Worm (Caenorhabditis elegans) whole organism, late embryonic: ENCODE measurements around the gene sgk-1.
"Not testable (repeated sequence)": the region's sequence is repeated elsewhere in the genome, so short reads cannot be mapped to it uniquely, and the experiment has no call there.

ENCODE experiments used
- C38D4.7 ChIP-seq: fragments of 200-800 bp; sonication (Bioruptor generic); optimal IDR thresholded peaks from 2 replicates; lab custom pipeline; 2018; ENCODE audit warnings: mild to moderate bottlenecking, missing genetic modification characterization, moderate library complexity, missing compliant biosample characterization
- F13H6.1 ChIP-seq: sonication (generic microtip); optimal IDR thresholded peaks from 2 replicates; lab custom pipeline; 2016; ENCODE audit warnings: missing genetic modification characterization, missing compliant biosample characterization
- T23F11.4 ChIP-seq: fragments of 200-800 bp; sonication (Bioruptor generic); optimal IDR thresholded peaks from 2 replicates; lab custom pipeline; 2018; ENCODE audit warnings: mild to moderate bottlenecking, missing genetic modification characterization, missing compliant biosample characterization
- ceh-14 ChIP-seq: sonication (generic microtip); optimal IDR thresholded peaks from 2 replicates; lab custom pipeline; 2016; ENCODE audit warnings: missing genotype, missing genetic modification characterization, missing compliant biosample characterization
- ceh-18 ChIP-seq: sonication (generic microtip); optimal IDR thresholded peaks from 2 replicates; lab custom pipeline; 2016; ENCODE audit warnings: missing genetic modification characterization, missing compliant biosample characterization
- ceh-19 ChIP-seq: fragments of 200-800 bp; sonication (Bioruptor generic); optimal IDR thresholded peaks from 2 replicates; lab custom pipeline; 2018; ENCODE audit warnings: mild to moderate bottlenecking, missing genetic modification characterization, missing compliant biosample characterization
- ceh-30 ChIP-seq: fragments of 150-350 bp; optimal IDR thresholded peaks from 2 replicates; lab custom pipeline; 2014; ENCODE audit warnings: missing biosample characterization, missing genetic modification characterization
- ceh-34 ChIP-seq: sonication (generic microtip); optimal IDR thresholded peaks from 2 replicates; lab custom pipeline; 2016; ENCODE audit warnings: mild to moderate bottlenecking, missing genetic modification characterization, missing compliant biosample characterization
- ceh-45 ChIP-seq: fragments of 200-800 bp; sonication (Bioruptor generic); IDR thresholded peaks from 2 replicates; pipeline ENCODE4 v1.3.6; 2022; ENCODE audit warnings: missing genetic modification reagents, missing genetic modification characterization, missing compliant biosample characterization
- ceh-6 ChIP-seq: fragments of 200-800 bp; sonication (Bioruptor generic); optimal IDR thresholded peaks from 2 replicates; lab custom pipeline; 2018; ENCODE audit warnings: mild to moderate bottlenecking, missing genetic modification characterization, missing compliant biosample characterization
- ceh-9 ChIP-seq: sonication (generic microtip); optimal IDR thresholded peaks from 2 replicates; lab custom pipeline; 2016; ENCODE audit warnings: mild to moderate bottlenecking, missing genetic modification characterization, inconsistent platforms, missing compliant biosample characterization
- dve-1 ChIP-seq: sonication (generic microtip); optimal IDR thresholded peaks from 2 replicates; lab custom pipeline; 2017; ENCODE audit warnings: antibody characterized with exemption, mild to moderate bottlenecking, missing genetic modification characterization, missing compliant biosample characterization
- ets-4 ChIP-seq: sonication (generic microtip); optimal IDR thresholded peaks from 2 replicates; lab custom pipeline; 2016; ENCODE audit warnings: missing genetic modification characterization, missing compliant biosample characterization
- fkh-6 ChIP-seq: sonication (generic microtip); optimal IDR thresholded peaks from 2 replicates; lab custom pipeline; 2016; ENCODE audit warnings: missing genetic modification characterization, missing compliant biosample characterization
- hlh-13 ChIP-seq: fragments of 200-800 bp; sonication (Bioruptor generic); optimal IDR thresholded peaks from 2 replicates; lab custom pipeline; 2018; ENCODE audit warnings: mild to moderate bottlenecking, missing genetic modification characterization, missing compliant biosample characterization
- hlh-30 ChIP-seq: sonication (generic microtip); optimal IDR thresholded peaks from 2 replicates; lab custom pipeline; 2017; ENCODE audit warnings: antibody characterized with exemption, missing genetic modification characterization, missing compliant biosample characterization; ENCODE audit not compliant: insufficient read depth
- hlh-6 ChIP-seq: sonication (generic microtip); optimal IDR thresholded peaks from 2 replicates; lab custom pipeline; 2016; ENCODE audit warnings: missing genotype, missing genetic modification characterization, missing compliant biosample characterization
- hlh-8 ChIP-seq: sonication (generic microtip); optimal IDR thresholded peaks from 2 replicates; lab custom pipeline; 2016; ENCODE audit warnings: missing genotype, missing genetic modification characterization, missing compliant biosample characterization
- lim-6 ChIP-seq: sonication (generic microtip); optimal IDR thresholded peaks from 2 replicates; lab custom pipeline; 2016; ENCODE audit warnings: missing genetic modification characterization, missing compliant biosample characterization
- lin-11 ChIP-seq: fragments of 200-800 bp; sonication (Bioruptor generic); optimal IDR thresholded peaks from 2 replicates; lab custom pipeline; 2018; ENCODE audit warnings: mild to moderate bottlenecking, missing genetic modification characterization, missing compliant biosample characterization
- madf-2 ChIP-seq: sonication (generic microtip); optimal IDR thresholded peaks from 2 replicates; lab custom pipeline; 2017; ENCODE audit warnings: missing genetic modification characterization, missing compliant biosample characterization
- mec-3 ChIP-seq: sonication (generic microtip); optimal IDR thresholded peaks from 2 replicates; lab custom pipeline; 2016; ENCODE audit warnings: borderline replicate concordance, missing genetic modification characterization, missing compliant biosample characterization
- pax-1 ChIP-seq: fragments of 150-350 bp; optimal IDR thresholded peaks from 2 replicates; lab custom pipeline; 2014; ENCODE audit warnings: missing biosample characterization, missing genetic modification characterization
- pha-2 ChIP-seq: sonication (generic microtip); optimal IDR thresholded peaks from 2 replicates; lab custom pipeline; 2017; ENCODE audit warnings: mild to moderate bottlenecking, missing genetic modification characterization, missing compliant biosample characterization
- pha-4 ChIP-seq: fragments of 150-350 bp; optimal IDR thresholded peaks from 2 replicates; lab custom pipeline; 2018; ENCODE audit warnings: missing biosample characterization, missing genetic modification reagents, missing genetic modification characterization
- pros-1 ChIP-seq: fragments of 150-350 bp; optimal IDR thresholded peaks from 2 replicates; lab custom pipeline; 2014; ENCODE audit warnings: missing biosample characterization, missing genetic modification reagents, missing genetic modification characterization
- ref-2 ChIP-seq: sonication (generic microtip); optimal IDR thresholded peaks from 2 replicates; lab custom pipeline; 2016; ENCODE audit warnings: missing genetic modification characterization, missing compliant biosample characterization
- syd-9 ChIP-seq: sonication (generic microtip); optimal IDR thresholded peaks from 2 replicates; lab custom pipeline; 2016; ENCODE audit warnings: mild to moderate bottlenecking, missing genetic modification characterization, moderate library complexity, missing compliant biosample characterization
- tbx-7 ChIP-seq: sonication (generic microtip); optimal IDR thresholded peaks from 2 replicates; lab custom pipeline; 2016; ENCODE audit warnings: missing genotype, missing genetic modification characterization, missing compliant biosample characterization
- unc-42 ChIP-seq: sonication (generic microtip); optimal IDR thresholded peaks from 2 replicates; lab custom pipeline; 2016; ENCODE audit warnings: missing genotype, missing genetic modification characterization, missing compliant biosample characterization
- unc-55 ChIP-seq: sonication (generic microtip); optimal IDR thresholded peaks from 2 replicates; lab custom pipeline; 2017; ENCODE audit warnings: missing biosample characterization, missing genetic modification reagents, missing genetic modification characterization
- unc-86 ChIP-seq: sonication (generic microtip); optimal IDR thresholded peaks from 2 replicates; lab custom pipeline; 2016; ENCODE audit warnings: missing genetic modification characterization, missing compliant biosample characterization
- ztf-16 ChIP-seq: sonication (generic microtip); optimal IDR thresholded peaks from 2 replicates; lab custom pipeline; 2017; ENCODE audit warnings: missing genetic modification characterization, missing compliant biosample characterization

Gene sgk-1

ce11 chrX:16240626-16241025 lies 21.3 kb downstream of the sgk-1 start:
- no peak for TF ChIP-seq hlh-30 (tag; lab: Kevin White, UChicago)
- no peak for TF ChIP-seq ref-2 (tag; lab: Kevin White, UChicago)
- TF ChIP-seq ceh-9 (tag; lab: Kevin White, UChicago): no peak
- TF ChIP-seq pha-4 (tag; lab: Kevin White, UChicago): no peak
- TF ChIP-seq unc-42 (tag; lab: Kevin White, UChicago): no peak
- TF ChIP-seq ceh-18 (tag; lab: Kevin White, UChicago): no peak
- TF ChIP-seq mec-3 (tag; lab: Kevin White, UChicago): no peak
- no peak for TF ChIP-seq hlh-6 (tag; lab: Kevin White, UChicago)
- TF ChIP-seq lin-11: no peak
- TF ChIP-seq ceh-19 (GFP tag; lab: Kevin White, UChicago): no peak
- TF ChIP-seq lim-6 (tag; lab: Kevin White, UChicago): no peak
- no peak for TF ChIP-seq syd-9 (tag; lab: Kevin White, UChicago)
- TF ChIP-seq ztf-16 (tag; lab: Kevin White, UChicago): no peak

DNA sequence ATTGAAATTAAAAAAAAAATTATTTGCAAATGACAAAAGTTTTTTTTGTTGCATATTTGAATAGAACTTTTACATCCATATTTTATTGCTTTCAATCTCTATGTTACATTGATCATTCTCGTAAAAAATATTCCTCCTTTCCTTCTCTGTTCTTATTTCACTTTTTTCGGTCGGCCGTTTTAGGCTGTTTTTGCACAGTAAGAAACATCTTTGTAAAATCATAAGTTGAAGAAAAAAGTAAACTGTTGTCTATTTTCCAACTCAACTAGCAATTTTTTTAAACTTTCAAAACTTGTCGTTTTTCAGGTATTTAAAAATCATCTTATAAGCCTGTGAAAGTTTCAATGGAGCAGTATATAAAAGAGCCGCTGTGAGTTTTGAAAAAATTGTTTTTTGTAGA lies 33.3 kb downstream of the sgk-1 start, which contains the start of gene F23A7.5:
Gene F23A7.5 (plus strand): TSS at position 301 of the 400 bp plus-strand sequence.
- TF ChIP-seq ceh-14 (tag; lab: Kevin White, UChicago) (no peak), pax-1 (tag; lab: Kevin White, UChicago) (no peak), unc-86 (tag; lab: Kevin White, UChicago) (no peak), ceh-9 (tag; lab: Kevin White, UChicago) (no peak), pha-2 (no peak), unc-55 (GFP tag; lab: Kevin White, UChicago) (no peak), hlh-8 (tag; lab: Kevin White, UChicago) (no peak), ceh-6 (GFP tag; lab: Kevin White, UChicago) (no peak), madf-2 (tag; lab: Kevin White, UChicago) (no peak), T23F11.4 (GFP tag; lab: Kevin White, UChicago) (no peak), tbx-7 (tag; lab: Kevin White, UChicago) (no peak)

DNA sequence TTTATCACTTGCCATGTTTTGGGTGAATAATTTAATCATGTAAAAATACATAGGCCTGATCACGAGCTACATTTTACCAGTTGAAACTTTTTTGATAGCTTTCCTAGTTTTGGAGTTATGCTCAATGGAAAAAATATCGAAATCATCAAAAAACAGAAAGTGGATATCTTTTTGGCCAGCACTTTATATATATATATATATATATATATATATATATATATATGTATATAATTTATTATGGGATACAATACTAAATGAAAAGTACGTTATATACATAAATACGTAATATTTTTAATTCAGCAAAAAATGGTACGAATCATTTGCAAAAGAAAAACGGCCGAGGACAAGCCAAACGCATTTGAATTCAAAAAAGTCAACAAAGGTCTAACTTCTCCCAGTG lies 42.2 kb downstream of the sgk-1 start, which contains the start of gene F23A7.3:
Gene F23A7.3 (plus strand): TSS at position 301 of the 400 bp plus-strand sequence.
- not testable (repeated sequence) for TF ChIP-seq pros-1; C38D4.7; ets-4 (tag; lab: Kevin White, UChicago)

DNA sequence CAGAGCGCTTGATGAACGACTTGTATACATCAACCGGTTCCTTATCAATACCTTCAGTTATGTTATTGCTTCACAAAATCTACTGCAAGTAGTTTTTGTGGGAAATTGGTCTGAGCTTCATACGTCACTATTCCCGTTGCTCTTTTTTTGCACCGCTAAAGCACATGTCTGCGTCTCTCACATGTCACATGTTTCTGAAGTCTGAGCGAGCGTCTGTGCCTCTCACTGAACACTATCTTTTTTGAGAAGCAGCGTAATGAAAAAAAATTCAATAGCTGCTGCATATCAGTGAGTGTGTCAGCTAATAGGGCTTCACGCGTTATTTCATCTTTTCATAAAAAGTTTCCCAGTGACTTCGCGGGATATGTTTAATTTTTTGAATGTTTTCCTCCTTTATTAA lies 43.6 kb downstream of the sgk-1 start:
- TF ChIP-seq unc-86 (tag; lab: Kevin White, UChicago) (no peak), T23F11.4 (GFP tag; lab: Kevin White, UChicago) (no peak), dve-1 (tag; lab: Kevin White, UChicago) (no peak), hlh-30 (tag; lab: Kevin White, UChicago) (peak; percentile 82), ceh-14 (tag; lab: Kevin White, UChicago) (no peak), ceh-45 (GFP tag; lab: Robert Waterston, UW) (no peak), fkh-6 (tag; lab: Kevin White, UChicago) (no peak), ceh-30 (tag; lab: Kevin White, UChicago) (no peak)

- TF ChIP-seq ets-4 (tag; lab: Kevin White, UChicago): no peak
- TF ChIP-seq F13H6.1 (tag; lab: Kevin White, UChicago): no peak
- no peak for TF ChIP-seq hlh-13 (GFP tag; lab: Kevin White, UChicago)
- no peak for TF ChIP-seq ceh-34
- no peak for TF ChIP-seq lim-6 (tag; lab: Kevin White, UChicago)
Measured at ce11 chrX:16217749-16218148, 44.2 kb downstream of the sgk-1 start.
